Fruit fly (Drosophila melanogaster): ENCODE results near the gene CG13984.

DNA sequence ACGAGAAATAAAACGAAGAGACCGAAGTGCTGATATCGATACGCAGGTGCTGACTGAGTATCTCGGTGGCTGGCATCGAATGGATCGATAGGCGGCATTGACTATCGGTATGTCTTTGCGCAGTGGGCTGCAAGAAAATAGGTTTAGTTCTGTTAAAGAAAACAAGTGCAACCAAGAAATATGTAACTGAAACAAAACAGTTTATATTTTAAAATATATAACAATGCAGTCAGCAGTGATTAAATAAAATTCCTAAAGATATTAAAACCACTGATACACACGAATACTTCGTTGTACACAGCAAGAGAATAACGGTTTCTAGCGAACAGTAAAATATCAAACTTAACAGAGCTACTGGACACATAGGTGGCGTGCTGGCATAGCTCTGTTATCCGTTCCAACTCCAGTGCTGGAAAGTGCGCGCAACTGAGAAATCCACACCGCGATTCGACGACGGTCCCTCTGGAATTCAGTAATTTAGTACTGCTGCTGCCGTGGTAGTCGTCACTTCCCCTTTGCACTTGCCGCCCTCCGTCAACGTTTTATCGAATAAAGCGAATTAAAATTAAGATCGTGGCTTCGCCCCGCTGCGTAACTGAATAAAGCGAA lies 29.9 kb downstream of the CG13984 start, which contains the start of the genes Pez and Cpr:
- TF ChIP-seq CG10631 (GFP tag; optimal IDR thresholded peaks at IDR 0.05) = no peak
- TF ChIP-seq dac (GFP tag; optimal IDR thresholded peaks at IDR 0.05) = no peak

Data from whole organism, prepupa.